Fruit fly (Drosophila melanogaster) whole organism, embryonic: ENCODE results near the gene CG14839.

Source experiments
- Ada2b ChIP-seq: fragments of 200-800 bp; sonication (Bioruptor generic); IDR thresholded peaks from 2 replicates; pipeline ENCODE4 v1.3.6; 2022; ENCODE audit warnings: missing biosample characterization, missing genetic modification characterization
- Atf-2 ChIP-seq: fragments of 200-800 bp; sonication (Bioruptor generic); optimal IDR thresholded peaks from 2 replicates; lab custom pipeline; 2016; ENCODE audit warnings: missing biosample characterization, missing genetic modification characterization
- Atf6 ChIP-seq: fragments of 200-800 bp; sonication (Bioruptor generic); IDR thresholded peaks from 2 replicates; pipeline ENCODE4 v1.3.6; 2022; ENCODE audit warnings: missing biosample characterization, missing genetic modification characterization
- Blimp-1 ChIP-seq: fragments of 200-800 bp; sonication (Bioruptor generic); optimal IDR thresholded peaks from 3 replicates; lab custom pipeline; 2018; ENCODE audit warnings: missing biosample characterization, missing genetic modification characterization, mild to moderate bottlenecking, moderate library complexity, missing genetic modification reagents
- CG10462 ChIP-seq: fragments of 200-800 bp; sonication (Bioruptor generic); optimal IDR thresholded peaks from 2 replicates; lab custom pipeline; 2016; ENCODE audit warnings: missing biosample characterization, missing genetic modification characterization
- CG10979 ChIP-seq: fragments of 200-800 bp; sonication (Bioruptor generic); optimal IDR thresholded peaks from 2 replicates; lab custom pipeline; 2018; ENCODE audit warnings: missing biosample characterization, mild to moderate bottlenecking, missing genetic modification characterization, moderate library complexity
- CG11085 ChIP-seq: fragments of 200-800 bp; sonication (Bioruptor generic); IDR thresholded peaks from 2 replicates; pipeline ENCODE4 v1.3.6; 2022; ENCODE audit warnings: missing biosample characterization, missing genetic modification characterization
- CG11247 ChIP-seq: fragments of 200-800 bp; sonication (Bioruptor generic); IDR thresholded peaks from 2 replicates; pipeline ENCODE4 v1.3.6; 2022; ENCODE audit warnings: missing biosample characterization, missing genetic modification characterization
- CG11456 ChIP-seq: fragments of 200-800 bp; sonication (Bioruptor generic); IDR thresholded peaks from 3 replicates; pipeline ENCODE4 v1.3.6; 2022; ENCODE audit warnings: missing biosample characterization, missing genetic modification characterization
- CG13775 ChIP-seq: fragments of 200-800 bp; sonication (Bioruptor generic); optimal IDR thresholded peaks from 3 replicates; lab custom pipeline; 2017; ENCODE audit warnings: missing biosample characterization, mild to moderate bottlenecking, missing genetic modification characterization
- CG14667 ChIP-seq: fragments of 200-800 bp; sonication (Bioruptor generic); IDR thresholded peaks from 2 replicates; pipeline ENCODE4 v1.3.6; 2022; ENCODE audit warnings: missing biosample characterization, missing genetic modification characterization
- CG15073 ChIP-seq: fragments of 200-800 bp; sonication (Bioruptor generic); optimal IDR thresholded peaks from 2 replicates; lab custom pipeline; 2016; ENCODE audit warnings: missing biosample characterization, missing genetic modification characterization
- CG15601 ChIP-seq: fragments of 200-800 bp; sonication (Bioruptor generic); optimal IDR thresholded peaks from 3 replicates; lab custom pipeline; 2019; ENCODE audit warnings: missing biosample characterization, mild to moderate bottlenecking, missing genetic modification characterization, moderate library complexity
- CG17186 ChIP-seq: fragments of 200-800 bp; sonication (Bioruptor generic); optimal IDR thresholded peaks from 3 replicates; lab custom pipeline; 2017; ENCODE audit warnings: missing biosample characterization, missing genetic modification reagents, missing genetic modification characterization
- CG2875 ChIP-seq: fragments of 200-800 bp; sonication (Bioruptor generic); optimal IDR thresholded peaks from 2 replicates; lab custom pipeline; 2017; ENCODE audit warnings: missing biosample characterization, mild to moderate bottlenecking, missing genetic modification characterization, missing genetic modification reagents
- CG34422 ChIP-seq: fragments of 200-800 bp; sonication (Bioruptor generic); IDR thresholded peaks from 3 replicates; pipeline ENCODE4 v1.3.6; 2022; ENCODE audit warnings: missing biosample characterization, missing genetic modification characterization
- CG3995 ChIP-seq: fragments of 200-800 bp; sonication (Bioruptor generic); optimal IDR thresholded peaks from 3 replicates; lab custom pipeline; 2016; ENCODE audit warnings: missing biosample characterization, missing genetic modification characterization
- CG4360 ChIP-seq: fragments of 200-800 bp; sonication (Bioruptor generic); IDR thresholded peaks from 2 replicates; pipeline ENCODE4 v1.3.6; 2022; ENCODE audit warnings: missing biosample characterization, missing genetic modification characterization
- CG43689 ChIP-seq: fragments of 200-800 bp; sonication (Bioruptor generic); IDR thresholded peaks from 2 replicates; pipeline ENCODE4 v1.3.6; 2022; ENCODE audit warnings: missing biosample characterization, missing genetic modification characterization
- CG4707 ChIP-seq: fragments of 200-800 bp; sonication (Bioruptor generic); optimal IDR thresholded peaks from 2 replicates; lab custom pipeline; 2018; ENCODE audit warnings: missing biosample characterization, mild to moderate bottlenecking, missing genetic modification characterization, moderate library complexity
- CG8944 ChIP-seq: fragments of 200-800 bp; sonication (Bioruptor generic); optimal IDR thresholded peaks from 3 replicates; lab custom pipeline; 2016; ENCODE audit warnings: missing biosample characterization, missing genetic modification characterization
- Dad ChIP-seq: fragments of 200-800 bp; sonication (Bioruptor generic); optimal IDR thresholded peaks from 3 replicates; lab custom pipeline; 2016; ENCODE audit warnings: missing biosample characterization, missing genetic modification characterization
- Dfd ChIP-seq, 2 experiments: fragments of >200 bp; optimal IDR thresholded peaks; 2 replicates each; lab custom pipeline; 2017; ENCODE audit warnings: missing biosample characterization in 2 of 2, missing genetic modification characterization in 2 of 2
- Dref ChIP-seq: fragments of 200-800 bp; sonication (Bioruptor generic); IDR thresholded peaks from 2 replicates; pipeline ENCODE4 v1.3.6; 2022; ENCODE audit warnings: missing biosample characterization, missing genetic modification characterization
- Fer2 ChIP-seq: fragments of 200-800 bp; sonication (Bioruptor generic); optimal IDR thresholded peaks from 2 replicates; lab custom pipeline; 2018; ENCODE audit warnings: missing biosample characterization, mild to moderate bottlenecking, missing genetic modification characterization, moderate library complexity
- HLH54F ChIP-seq: fragments of 200-800 bp; sonication (Bioruptor generic); optimal IDR thresholded peaks from 3 replicates; lab custom pipeline; 2016; ENCODE audit warnings: missing biosample characterization, missing genetic modification characterization
- HmgZ ChIP-seq: fragments of 200-800 bp; sonication (Bioruptor generic); optimal IDR thresholded peaks from 2 replicates; lab custom pipeline; 2018; ENCODE audit warnings: missing biosample characterization, mild to moderate bottlenecking, missing genetic modification characterization
- Hmx ChIP-seq: fragments of 200-800 bp; sonication (Bioruptor generic); optimal IDR thresholded peaks from 2 replicates; lab custom pipeline; 2016; ENCODE audit warnings: missing biosample characterization, missing genetic modification characterization
- Lpt ChIP-seq: fragments of >200 bp; optimal IDR thresholded peaks from 2 replicates; lab custom pipeline; 2018; ENCODE audit warnings: missing biosample characterization, missing genetic modification characterization
- MESR4 ChIP-seq: fragments of 200-800 bp; sonication (Bioruptor generic); optimal IDR thresholded peaks from 2 replicates; lab custom pipeline; 2018; ENCODE audit warnings: missing biosample characterization, mild to moderate bottlenecking, missing genetic modification characterization, moderate library complexity
- Neu2 ChIP-seq: fragments of 200-800 bp; sonication (Bioruptor generic); optimal IDR thresholded peaks from 3 replicates; lab custom pipeline; 2016; ENCODE audit warnings: missing biosample characterization, missing genetic modification characterization, borderline replicate concordance
- Nf-YA ChIP-seq: fragments of 200-800 bp; sonication (Bioruptor generic); IDR thresholded peaks from 2 replicates; pipeline ENCODE4 v1.3.6; 2022; ENCODE audit warnings: missing biosample characterization, missing genetic modification characterization
- Sry-β ChIP-seq: fragments of 200-800 bp; sonication (Bioruptor generic); optimal IDR thresholded peaks from 2 replicates; lab custom pipeline; 2018; ENCODE audit warnings: missing biosample characterization, mild to moderate bottlenecking, missing genetic modification characterization, moderate library complexity
- Xrp1 ChIP-seq: fragments of 200-800 bp; sonication (Bioruptor generic); IDR thresholded peaks from 2 replicates; pipeline ENCODE4 v1.3.6; 2022; ENCODE audit warnings: missing biosample characterization, missing genetic modification characterization
- YL-1 ChIP-seq: fragments of 200-800 bp; sonication (Bioruptor generic); optimal IDR thresholded peaks from 3 replicates; lab custom pipeline; 2017; ENCODE audit warnings: missing biosample characterization, mild to moderate bottlenecking, missing genetic modification characterization
- abd-A ChIP-seq: fragments of 200-800 bp; sonication (Bioruptor generic); optimal IDR thresholded peaks from 3 replicates; lab custom pipeline; 2019; ENCODE audit warnings: missing biosample characterization, mild to moderate bottlenecking, missing genetic modification characterization, moderate library complexity
- crol ChIP-seq: fragments of 200-800 bp; sonication (Bioruptor generic); IDR thresholded peaks from 2 replicates; pipeline ENCODE4 v1.3.6; 2022; ENCODE audit warnings: missing biosample characterization, missing genetic modification characterization
- dmrt99B ChIP-seq: fragments of 200-800 bp; sonication (Bioruptor generic); optimal IDR thresholded peaks from 2 replicates; lab custom pipeline; 2018; ENCODE audit warnings: missing biosample characterization, mild to moderate bottlenecking, missing genetic modification characterization, moderate library complexity
- eyg ChIP-seq: fragments of 200-800 bp; sonication (Bioruptor generic); optimal IDR thresholded peaks from 3 replicates; lab custom pipeline; 2016; ENCODE audit warnings: missing biosample characterization, missing genetic modification characterization
- fd64A ChIP-seq: fragments of 200-800 bp; sonication (Bioruptor generic); optimal IDR thresholded peaks from 3 replicates; lab custom pipeline; 2018; ENCODE audit warnings: missing biosample characterization, mild to moderate bottlenecking, missing genetic modification characterization
- fru ChIP-seq: fragments of >200 bp; optimal IDR thresholded peaks from 2 replicates; lab custom pipeline; 2017
- gce ChIP-seq: fragments of 200-800 bp; sonication (Bioruptor generic); IDR thresholded peaks from 3 replicates; pipeline ENCODE4 v1.3.6; 2022; ENCODE audit warnings: missing biosample characterization, missing genetic modification characterization
- gt ChIP-seq: fragments of 200-800 bp; sonication (Bioruptor generic); IDR thresholded peaks from 2 replicates; pipeline ENCODE4 v1.3.6; 2022; ENCODE audit warnings: missing biosample characterization, missing genetic modification characterization
- ind ChIP-seq: fragments of 200-800 bp; sonication (Bioruptor generic); optimal IDR thresholded peaks from 3 replicates; lab custom pipeline; 2016; ENCODE audit warnings: missing biosample characterization, missing genetic modification characterization
- insv ChIP-seq, 2 experiments: fragments of 200-800 bp; sonication (Bioruptor generic); optimal IDR thresholded peaks; 3 replicates each; lab custom pipeline; 2016 to 2018; ENCODE audit warnings: missing biosample characterization in 2 of 2, missing genetic modification characterization in 2 of 2
- jumu ChIP-seq: fragments of 200-800 bp; sonication (Bioruptor generic); optimal IDR thresholded peaks from 3 replicates; lab custom pipeline; 2016; ENCODE audit warnings: missing biosample characterization, missing genetic modification characterization
- peb ChIP-seq: fragments of 200-800 bp; sonication (Bioruptor generic); IDR thresholded peaks from 2 replicates; pipeline ENCODE4 v1.3.6; 2022; ENCODE audit warnings: missing biosample characterization, missing genetic modification characterization
- pho ChIP-seq: fragments of 200-800 bp; sonication (Bioruptor generic); optimal IDR thresholded peaks from 2 replicates; lab custom pipeline; 2016; ENCODE audit warnings: missing biosample characterization, missing genetic modification characterization
- phol ChIP-seq: fragments of 200-800 bp; sonication (Bioruptor generic); optimal IDR thresholded peaks from 3 replicates; lab custom pipeline; 2018; ENCODE audit warnings: missing biosample characterization, mild to moderate bottlenecking, missing genetic modification characterization, moderate library complexity
- sens ChIP-seq: fragments of 200-800 bp; sonication (Bioruptor generic); peaks from one replicate; lab custom pipeline; 2016; ENCODE audit warnings: missing biosample characterization, missing genetic modification characterization
- z ChIP-seq: fragments of 200-800 bp; sonication (Bioruptor generic); IDR thresholded peaks from 3 replicates; pipeline ENCODE4 v1.3.6; 2022; ENCODE audit warnings: missing biosample characterization, missing genetic modification characterization

The CG14839 gene

DNA sequence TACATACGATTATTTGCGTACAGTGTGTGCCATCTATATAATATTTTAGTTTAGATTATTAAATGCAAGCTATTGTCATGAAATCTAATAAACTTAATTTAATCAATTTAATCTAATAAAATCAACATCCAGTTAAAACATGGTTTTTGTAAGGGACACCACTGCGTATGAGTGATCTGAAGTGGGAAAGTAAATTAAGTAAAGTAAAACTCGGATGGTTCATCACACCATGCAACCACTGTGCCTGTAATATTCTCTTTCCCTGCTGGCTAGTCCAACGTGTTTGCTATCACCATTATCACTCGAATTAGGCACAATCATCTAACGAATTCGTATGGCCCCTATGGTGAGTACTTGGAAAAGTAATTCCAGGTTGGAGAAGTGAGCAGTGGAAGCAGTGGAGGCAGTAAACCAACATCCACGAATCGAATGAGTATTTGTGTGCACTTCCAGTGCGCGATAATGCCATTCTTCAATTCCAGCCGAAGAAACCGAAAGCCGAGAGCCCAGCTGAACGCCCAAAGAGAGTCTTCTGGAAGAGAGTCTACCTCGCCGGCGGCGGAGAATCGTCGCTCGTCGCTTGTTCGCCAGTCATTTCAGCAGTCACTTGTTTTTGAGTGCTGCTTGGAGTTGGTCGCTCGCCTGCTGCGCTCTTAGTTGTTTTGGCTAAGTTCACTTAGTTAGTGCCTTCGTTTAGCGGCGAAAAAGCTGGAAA is 26.6 kb downstream of the CG14839 start, which contains the start of gene red (continued):
- TF ChIP-seq Nf-YA (GFP tag; lab: Robert Waterston, UW) (no peak), fd64A (GFP tag; lab: Kevin White, UChicago) (peak; percentile 45), gt (GFP tag; lab: Robert Waterston, UW) (no peak), pho (peak; percentile 7), Dad (GFP tag; lab: Kevin White, UChicago) (peak; percentile 28), Ada2b (GFP tag; lab: Robert Waterston, UW) (peak; percentile 69), Dfd (GFP tag; optimal IDR thresholded peaks at IDR 0.05; lab: Kevin White, UChicago) (no peak), Atf6 (GFP tag; lab: Robert Waterston, UW) (peak; percentile 84), CG15073 (GFP tag; lab: Kevin White, UChicago) (no peak), jumu (GFP tag; lab: Kevin White, UChicago) (peak; percentile 47), crol (no peak), CG43689 (GFP tag; lab: Robert Waterston, UW) (peak; percentile 11; the same call in 1 of the 2 replicates), Dref (no peak), Lpt (no peak), HmgZ (tag; lab: Kevin White, UChicago) (peak; percentile 79), CG8944 (GFP tag; lab: Kevin White, UChicago) (peak; percentile 35), CG13775 (GFP tag; lab: Kevin White, UChicago) (peak; percentile 62), ind (peak; percentile 69), Sry-β (GFP tag; lab: Kevin White, UChicago) (no peak), CG17186 (GFP tag; lab: Kevin White, UChicago) (no peak), CG15601 (tag; lab: Kevin White, UChicago) (peak; percentile 45), CG10462 (peak; percentile 10), Blimp-1 (peak; percentile 72), peb (GFP tag; lab: Robert Waterston, UW) (0 out of 2 replicates have a peak, but pooled peaks have one; percentile 30), CG14667 (GFP tag; lab: Robert Waterston, UW) (peak; percentile 35; the same call in 1 of the 2 replicates), Atf-2 (peak; percentile 14), fru (lab: Kevin White, UChicago) (no peak), CG4707 (GFP tag; lab: Kevin White, UChicago) (no peak), dmrt99B (tag; lab: Kevin White, UChicago) (peak; percentile 81), MESR4 (no peak), sens (GFP tag; lab: Kevin White, UChicago) (peak; percentile 91), abd-A (tag; lab: Kevin White, UChicago) (peak; percentile 35), Fer2 (peak; percentile 59), phol (peak; percentile 67), Hmx (no peak), HLH54F (GFP tag; lab: Kevin White, UChicago) (peak; percentile 36), z (peak; percentile 58; the same call in 2 of the 3 replicates), insv (GFP tag; optimal IDR thresholded peaks at IDR 0.05; lab: Kevin White, UChicago) (no peak), CG2875 (GFP tag; lab: Kevin White, UChicago) (peak; percentile 37), gce (GFP tag; lab: Robert Waterston, UW) (no peak), YL-1 (GFP tag; lab: Kevin White, UChicago) (peak; percentile 37), CG10979 (tag; lab: Kevin White, UChicago) (peak; percentile 68), CG4360 (GFP tag; lab: Robert Waterston, UW) (0 out of 2 replicates have a peak, but pooled peaks have one; percentile 10), CG11247 (GFP tag; lab: Robert Waterston, UW) (0 out of 2 replicates have a peak, but pooled peaks have one; percentile 13), CG11456 (GFP tag; lab: Robert Waterston, UW) (peak; percentile 74; the same call in 2 of the 3 replicates), Xrp1 (GFP tag; lab: Robert Waterston, UW) (peak; percentile 74), CG11085 (0 out of 2 replicates have a peak, but pooled peaks have one; percentile 38), Neu2 (GFP tag; lab: Kevin White, UChicago) (no peak), CG34422 (GFP tag; lab: Robert Waterston, UW) (peak; percentile 7; the same call in 1 of the 3 replicates), CG3995 (GFP tag; lab: Kevin White, UChicago) (peak; percentile 83), eyg (GFP tag; lab: Kevin White, UChicago) (no peak)
